Worm (Caenorhabditis elegans) whole organism, L1 larva: ENCODE data around the gene fask-1.

Experiments used
- C04F5.9 ChIP-seq: sonication (generic microtip); optimal IDR thresholded peaks from 2 replicates; lab custom pipeline; 2016; ENCODE audit warnings: missing genetic modification characterization, missing compliant biosample characterization
- blmp-1 ChIP-seq: fragments of 150-350 bp; optimal IDR thresholded peaks from 2 replicates; lab custom pipeline; 2014; ENCODE audit warnings: missing biosample characterization, missing genetic modification characterization
- ceh-63 ChIP-seq: fragments of 200-800 bp; sonication (Bioruptor generic); optimal IDR thresholded peaks from 2 replicates; lab custom pipeline; 2018; ENCODE audit warnings: mild to moderate bottlenecking, missing genetic modification characterization, missing compliant biosample characterization
- ceh-8 ChIP-seq: fragments of 200-800 bp; sonication (Bioruptor generic); optimal IDR thresholded peaks from 2 replicates; lab custom pipeline; 2018; ENCODE audit warnings: mild to moderate bottlenecking, missing genetic modification characterization, moderate library complexity, missing compliant biosample characterization
- dsc-1 ChIP-seq: sonication (generic microtip); optimal IDR thresholded peaks from 2 replicates; lab custom pipeline; 2016; ENCODE audit warnings: mild to moderate bottlenecking, missing genetic modification characterization, missing compliant biosample characterization
- efl-1 ChIP-seq, 4 experiments: fragments of 150-350 bp; optimal IDR thresholded peaks in 3 of 4; peaks in 1 of 4; 1 replicate in 1 of 4; 2 replicates in 3 of 4; lab custom pipeline; 2014; ENCODE audit warnings: missing biosample characterization in 2 of 4, missing genetic modification characterization in 2 of 4, missing genetic modification reagents in 2 of 4
- elt-3 ChIP-seq, 6 experiments: fragments of 150-350 bp in 1 of 6; sonication (generic microtip); optimal IDR thresholded peaks; 2 replicates each; lab custom pipeline; 2017 to 2018; ENCODE audit warnings: missing biosample characterization in 6 of 6, missing genetic modification characterization in 6 of 6, inconsistent platforms in 1 of 6
- fkh-10 ChIP-seq: sonication (generic microtip); optimal IDR thresholded peaks from 2 replicates; lab custom pipeline; 2017; ENCODE audit warnings: missing biosample characterization, missing genetic modification reagents, missing genetic modification characterization
- grh-1 ChIP-seq: fragments of 200-800 bp; sonication (Bioruptor generic); IDR thresholded peaks from 2 replicates; pipeline ENCODE4 v1.3.6; 2022; ENCODE audit warnings: missing genetic modification reagents, missing genetic modification characterization, missing compliant biosample characterization
- hlh-4 ChIP-seq: sonication (generic microtip); optimal IDR thresholded peaks from 2 replicates; lab custom pipeline; 2016; ENCODE audit warnings: mild to moderate bottlenecking, missing genetic modification characterization, missing compliant biosample characterization
- lin-14 ChIP-seq: fragments of 200-800 bp; sonication (Bioruptor generic); optimal IDR thresholded peaks from 2 replicates; lab custom pipeline; 2018; ENCODE audit warnings: mild to moderate bottlenecking, missing genetic modification characterization, moderate library complexity, missing compliant biosample characterization
- lin-15B ChIP-seq: fragments of 150-350 bp; sonication (generic microtip); optimal IDR thresholded peaks from 3 replicates; lab custom pipeline; 2014; ENCODE audit warnings: missing biosample characterization, missing genetic modification characterization
- lin-35 ChIP-seq, 2 experiments: fragments of 150-350 bp; optimal IDR thresholded peaks; 2 replicates each; lab custom pipeline; 2014; ENCODE audit warnings: missing biosample characterization in 2 of 2, missing genetic modification characterization in 2 of 2, missing genetic modification reagents in 2 of 2
- lsy-2 ChIP-seq, 2 experiments: fragments of 150-350 bp; optimal IDR thresholded peaks; 2 replicates each; lab custom pipeline; 2014; ENCODE audit warnings: missing biosample characterization in 2 of 2, missing genetic modification characterization in 2 of 2
- mab-9 ChIP-seq: fragments of 200-800 bp; sonication (Bioruptor generic); IDR thresholded peaks from 2 replicates; pipeline ENCODE4 v1.3.6; 2022; ENCODE audit warnings: missing genetic modification reagents, missing genetic modification characterization, missing compliant biosample characterization
- mdl-1 ChIP-seq, 2 experiments: fragments of 150-350 bp; optimal IDR thresholded peaks; 2 replicates each; lab custom pipeline; 2014 to 2017; ENCODE audit warnings: missing biosample characterization in 2 of 2, missing genetic modification characterization in 2 of 2, inconsistent platforms in 1 of 2
- nhr-71 ChIP-seq: sonication (generic microtip); optimal IDR thresholded peaks from 2 replicates; lab custom pipeline; 2016; ENCODE audit warnings: mild to moderate bottlenecking, missing genetic modification characterization, moderate library complexity, missing compliant biosample characterization
- nhr-77 ChIP-seq: fragments of 150-350 bp; optimal IDR thresholded peaks from 2 replicates; lab custom pipeline; 2014; ENCODE audit warnings: missing biosample characterization, missing genetic modification characterization
- nhr-85 ChIP-seq: sonication (generic microtip); peaks from one replicate; lab custom pipeline; 2016; ENCODE audit warnings: missing genetic modification characterization, inconsistent platforms, missing compliant biosample characterization
- nhr-90 ChIP-seq: sonication (generic microtip); optimal IDR thresholded peaks from 2 replicates; lab custom pipeline; 2016; ENCODE audit warnings: mild to moderate bottlenecking, missing genetic modification characterization, missing compliant biosample characterization; ENCODE audit not compliant: poor library complexity
- pag-3 ChIP-seq: sonication (generic microtip); optimal IDR thresholded peaks from 2 replicates; lab custom pipeline; 2017; ENCODE audit warnings: missing genetic modification characterization, mild to moderate bottlenecking, missing compliant biosample characterization, antibody characterized with exemption, borderline replicate concordance; ENCODE audit not compliant: insufficient read depth
- pax-3 ChIP-seq: fragments of 200-800 bp; sonication (Bioruptor generic); optimal IDR thresholded peaks from 2 replicates; lab custom pipeline; 2018; ENCODE audit warnings: mild to moderate bottlenecking, missing genetic modification characterization, moderate library complexity, missing compliant biosample characterization
- rnt-1 ChIP-seq: sonication (generic microtip); optimal IDR thresholded peaks from 2 replicates; lab custom pipeline; 2016; ENCODE audit warnings: mild to moderate bottlenecking, missing genetic modification characterization, moderate library complexity, missing compliant biosample characterization
- snpc-4 ChIP-seq: fragments of 150-350 bp; optimal IDR thresholded peaks from 2 replicates; lab custom pipeline; 2014; ENCODE audit warnings: missing biosample characterization, missing genetic modification characterization
- snu-23 ChIP-seq: sonication (generic microtip); optimal IDR thresholded peaks from 2 replicates; lab custom pipeline; 2016; ENCODE audit warnings: missing genetic modification characterization, missing compliant biosample characterization
- sup-37 ChIP-seq: fragments of 200-800 bp; sonication (Bioruptor generic); optimal IDR thresholded peaks from 2 replicates; lab custom pipeline; 2018; ENCODE audit warnings: mild to moderate bottlenecking, missing genetic modification characterization, missing compliant biosample characterization
- unc-98 ChIP-seq: fragments of 200-800 bp; sonication (Bioruptor generic); IDR thresholded peaks from 2 replicates; pipeline ENCODE4 v1.3.6; 2022; ENCODE audit warnings: missing genetic modification characterization, missing compliant biosample characterization
- vab-15 ChIP-seq: sonication (generic microtip); optimal IDR thresholded peaks from 2 replicates; lab custom pipeline; 2017; ENCODE audit warnings: missing genotype, mild to moderate bottlenecking, missing genetic modification characterization, missing compliant biosample characterization
- zip-4 ChIP-seq: fragments of 200-800 bp; sonication (Bioruptor generic); optimal IDR thresholded peaks from 2 replicates; lab custom pipeline; 2018; ENCODE audit warnings: mild to moderate bottlenecking, missing genetic modification characterization, moderate library complexity, missing compliant biosample characterization
- ztf-11 ChIP-seq, 2 experiments: sonication (generic microtip); optimal IDR thresholded peaks; 2 replicates each; lab custom pipeline; 2016 to 2017; ENCODE audit warnings: missing genetic modification characterization in 2 of 2, missing biosample characterization in 1 of 2, missing compliant biosample characterization in 1 of 2
- ztf-4 ChIP-seq: fragments of 150-350 bp; optimal IDR thresholded peaks from 2 replicates; lab custom pipeline; 2014; ENCODE audit warnings: missing biosample characterization, missing genetic modification characterization

fask-1 gene

ce11 chrIV:13112982-13113381 is 12.5 kb downstream of the fask-1 start, which contains the start of gene best-2:
Gene best-2 (minus strand): TSS chrIV:13113082.
- TF ChIP-seq snu-23 (no peak), ceh-8 (GFP tag; lab: Kevin White, UChicago) (no peak), snpc-4 (no peak), sup-37 (GFP tag; lab: Kevin White, UChicago) (no peak)
- TF ChIP-seq, all 84 proteins: peak for 0

DNA sequence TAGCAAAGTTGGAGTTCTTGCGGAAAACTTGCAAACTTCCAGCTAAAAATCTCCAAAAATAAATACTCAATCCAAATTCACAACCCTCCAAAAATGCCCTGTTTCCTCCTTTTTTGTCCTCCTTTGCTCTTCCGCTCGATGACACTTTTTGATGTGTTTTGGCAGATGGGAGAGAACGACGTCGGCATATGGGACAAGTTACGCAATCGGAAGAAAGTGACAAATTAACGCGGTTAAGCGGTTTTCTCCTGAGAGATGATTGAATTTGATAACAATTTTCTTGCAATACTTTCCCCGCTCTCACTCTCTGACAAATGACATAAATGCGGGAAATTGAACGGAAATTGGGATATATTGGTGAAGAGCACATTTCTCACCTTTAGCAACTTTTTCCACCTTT is 16.2 kb downstream of the fask-1 start:
- TF ChIP-seq blmp-1 (tag; lab: Kevin White, UChicago), result peak; percentile 87
- TF ChIP-seq ztf-4 (tag; lab: Kevin White, UChicago), result no peak
- TF ChIP-seq, all 84 proteins: peak for 1

- TF ChIP-seq mab-9 (GFP tag; lab: Robert Waterston, UW) (0 out of 2 replicates have a peak, but pooled peaks have one; percentile 26), lsy-2 (tag; optimal IDR thresholded peaks at IDR 0.05; lab: Kevin White, UChicago) (peak in 1 of 2 experiments; percentile 8), ceh-63 (GFP tag; lab: Kevin White, UChicago) (no peak), lin-14 (GFP tag; lab: Kevin White, UChicago) (peak; percentile 27)
- TF ChIP-seq, all 84 proteins: peak for 3
Measured at ce11 chrIV:13118794-13119193, 18.3 kb downstream of the fask-1 start, which contains the start of gene unc-30. Gene unc-30 (plus strand): TSS chrIV:13118977.

- TF ChIP-seq rnt-1 (tag; lab: Kevin White, UChicago), result no peak
- no peak for TF ChIP-seq hlh-4 (tag; lab: Kevin White, UChicago)
- TF ChIP-seq mdl-1 (tag; optimal IDR thresholded peaks at IDR 0.05; lab: Kevin White, UChicago), result no peak
- TF ChIP-seq ceh-63 (GFP tag; lab: Kevin White, UChicago), result no peak
- no peak for TF ChIP-seq vab-15 (tag; lab: Kevin White, UChicago)
- no peak for TF ChIP-seq lin-35 (GFP tag; optimal IDR thresholded peaks at IDR 0.05; lab: Kevin White, UChicago)
- TF ChIP-seq C04F5.9 (tag; lab: Kevin White, UChicago), result no peak
- TF ChIP-seq unc-98 (GFP tag; lab: Robert Waterston, UW), result no peak
- TF ChIP-seq nhr-90 (tag; lab: Kevin White, UChicago), result no peak
- TF ChIP-seq ztf-4 (tag; lab: Kevin White, UChicago), result no peak
- no peak for TF ChIP-seq nhr-71 (tag; lab: Kevin White, UChicago)
- no peak for TF ChIP-seq dsc-1 (tag; lab: Kevin White, UChicago)
- TF ChIP-seq grh-1, result no peak
- no peak for TF ChIP-seq lin-15B
- TF ChIP-seq fkh-10 (GFP tag; lab: Kevin White, UChicago), result no peak
- no peak for TF ChIP-seq ztf-11 (tag; optimal IDR thresholded peaks at IDR 0.05; lab: Kevin White, UChicago)
- TF ChIP-seq zip-4 (GFP tag; lab: Kevin White, UChicago), result no peak
- no peak for TF ChIP-seq nhr-77
- TF ChIP-seq snpc-4, result no peak
- no peak for TF ChIP-seq pax-3
Measured at ce11 chrIV:13121396-13121795, 20.9 kb downstream of the fask-1 start.

DNA sequence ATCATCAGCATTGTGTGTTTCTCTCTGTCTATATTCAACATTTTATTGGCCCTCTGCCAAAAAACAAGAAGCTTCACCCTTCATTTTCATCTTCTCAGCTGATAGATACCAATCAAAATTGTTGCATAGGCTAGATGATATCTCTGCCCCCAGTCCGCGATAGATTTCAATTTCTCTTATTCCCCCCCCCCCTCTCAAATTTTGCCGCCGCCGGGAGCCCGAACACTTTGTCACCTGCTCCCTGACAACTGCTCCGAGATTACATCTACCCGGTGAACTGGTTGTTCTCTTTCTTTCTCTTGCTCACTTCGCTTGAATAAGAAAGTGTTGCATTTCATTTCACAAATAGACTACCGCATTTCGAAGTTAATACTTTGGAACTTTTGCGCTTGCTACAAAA is 25.5 kb downstream of the fask-1 start:
- TF ChIP-seq pag-3 (tag; lab: Kevin White, UChicago) (peak; percentile 48), lin-14 (GFP tag; lab: Kevin White, UChicago) (peak; percentile 66), dsc-1 (tag; lab: Kevin White, UChicago) (no peak), nhr-85 (tag; lab: Kevin White, UChicago) (no peak)

DNA sequence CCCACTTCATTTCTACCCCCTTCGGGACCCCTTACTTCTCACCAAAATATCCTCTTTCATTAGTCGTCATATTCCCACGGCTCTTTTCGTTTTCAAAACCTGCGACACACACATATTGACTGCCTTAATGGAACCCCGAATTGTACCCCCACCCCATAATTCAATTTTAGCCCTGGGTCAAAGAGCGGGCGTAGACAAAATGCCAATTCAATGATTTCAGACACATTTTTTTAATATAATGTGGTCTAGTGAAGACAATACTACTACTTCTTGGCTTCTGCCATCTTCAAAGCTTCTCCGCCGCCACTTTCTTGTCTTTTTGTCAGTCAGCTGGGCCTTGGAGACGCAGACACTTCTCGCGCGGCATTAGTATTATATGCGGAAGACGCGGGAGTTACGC is 27.2 kb downstream of the fask-1 start:
- no peak for TF ChIP-seq efl-1 (optimal IDR thresholded peaks at IDR 0.05; lab: Kevin White, UChicago)
- TF ChIP-seq efl-1 (GFP tag; optimal IDR thresholded peaks at IDR 0.05 in 1 of 2; lab: Kevin White, UChicago), result peak in 1 of 2 experiments; percentile 39
- TF ChIP-seq elt-3 (tag; optimal IDR thresholded peaks at IDR 0.05; lab: Kevin White, UChicago), result no peak
